Fruit fly (Drosophila melanogaster): Measurements from ENCODE around the gene CG13251.

Gene CG13251

dm6 chr3L:20612836-20613235, 24.2 kb upstream of the CG13251 start (continued):
- TF ChIP-seq Spps (tag; optimal IDR thresholded peaks at IDR 0.05), result peak; percentile 18
- peak; percentile 40 for TF ChIP-seq CG33557 (GFP tag; optimal IDR thresholded peaks at IDR 0.05)
- TF ChIP-seq CG18011 (GFP tag; optimal IDR thresholded peaks at IDR 0.05), result no peak
- no peak for TF ChIP-seq Dref (GFP tag; IDR thresholded peaks at IDR 0.05)
- 0 out of 3 replicates have a peak, but pooled peaks have one; percentile 18 for TF ChIP-seq croc (GFP tag; conservative IDR thresholded peaks at IDR 0.05)
- no peak for TF ChIP-seq mirr (GFP tag; optimal IDR thresholded peaks at IDR 0.05)
- TF ChIP-seq CoRest (tag; optimal IDR thresholded peaks at IDR 0.05), result peak; percentile 35
- TF ChIP-seq CG12071 (GFP tag; optimal IDR thresholded peaks at IDR 0.05), result no peak
- TF ChIP-seq Chrac-16 (GFP tag; optimal IDR thresholded peaks at IDR 0.05), result peak; percentile 18
- TF ChIP-seq sug (tag; optimal IDR thresholded peaks at IDR 0.05), result no peak
- TF ChIP-seq peb (GFP tag; IDR thresholded peaks at IDR 0.05), result 0 out of 2 replicates have a peak, but pooled peaks have one; percentile 16
- TF ChIP-seq ato (GFP tag; IDR thresholded peaks at IDR 0.05; ENCODE audit: partially characterized antibody), result no peak
- no peak for TF ChIP-seq zfh1 (GFP tag; IDR thresholded peaks at IDR 0.05)
- peak; percentile 25 for TF ChIP-seq Xbp1 (GFP tag; optimal IDR thresholded peaks at IDR 0.05)
- TF ChIP-seq Ptx1 (GFP tag; IDR thresholded peaks at IDR 0.05), result 0 out of 2 replicates have a peak, but pooled peaks have one; percentile 23
- no peak for TF ChIP-seq ewg (GFP tag; optimal IDR thresholded peaks at IDR 0.05)
- TF ChIP-seq btn (GFP tag; optimal IDR thresholded peaks at IDR 0.05), result no peak
- no peak for TF ChIP-seq CG33213 (GFP tag; optimal IDR thresholded peaks at IDR 0.05)
- TF ChIP-seq CG4360 (GFP tag; IDR thresholded peaks at IDR 0.05), result no peak
- peak; percentile 48 for TF ChIP-seq dmrt99B (tag; optimal IDR thresholded peaks at IDR 0.05)
- TF ChIP-seq CG8924 (tag; optimal IDR thresholded peaks at IDR 0.05), result peak; percentile 25
- TF ChIP-seq row (GFP tag; IDR thresholded peaks at IDR 0.05), result peak; percentile 56
- TF ChIP-seq ken (GFP tag; IDR thresholded peaks at IDR 0.05), result peak; percentile 40; the same call in 1 of the 3 replicates
- TF ChIP-seq D (optimal IDR thresholded peaks at IDR 0.05), result no peak
- TF ChIP-seq D (GFP tag; optimal IDR thresholded peaks at IDR 0.05), result peak; percentile 23
- TF ChIP-seq Sry-δ (GFP tag; optimal IDR thresholded peaks at IDR 0.05), result no peak
- TF ChIP-seq eve (GFP tag; optimal IDR thresholded peaks at IDR 0.05), result no peak
- TF ChIP-seq oc (tag; optimal IDR thresholded peaks at IDR 0.05), result no peak
- TF ChIP-seq Nf-YB (GFP tag; optimal IDR thresholded peaks at IDR 0.05), result peak; percentile 30
- TF ChIP-seq nau (GFP tag; optimal IDR thresholded peaks at IDR 0.05), result no peak
- TF ChIP-seq CG30403 (GFP tag; optimal IDR thresholded peaks at IDR 0.05), result peak; percentile 10
- TF ChIP-seq CG15601 (tag; optimal IDR thresholded peaks at IDR 0.05), result peak; percentile 38
- peak; percentile 15 for TF ChIP-seq CG9727 (GFP tag; optimal IDR thresholded peaks at IDR 0.05)
- peak; percentile 37; the same call in 1 of the 2 replicates for TF ChIP-seq sob (GFP tag; IDR thresholded peaks at IDR 0.05)
- no peak for TF ChIP-seq CG14441 (GFP tag; IDR thresholded peaks at IDR 0.05)
- TF ChIP-seq Nf-YC (tag; optimal IDR thresholded peaks at IDR 0.05), result no peak
- TF ChIP-seq so (GFP tag; IDR thresholded peaks at IDR 0.05), result no peak
- peak; percentile 60 for TF ChIP-seq CG11504 (tag; optimal IDR thresholded peaks at IDR 0.05)
- no peak for TF ChIP-seq CG6791 (GFP tag; IDR thresholded peaks at IDR 0.05; ENCODE audit: partially characterized antibody)
- peak; percentile 19 for TF ChIP-seq Usf (GFP tag; optimal IDR thresholded peaks at IDR 0.05)
- peak; percentile 59 for TF ChIP-seq CG18262 (tag; optimal IDR thresholded peaks at IDR 0.05)
- peak; percentile 84 for TF ChIP-seq Blimp-1 (GFP tag; optimal IDR thresholded peaks at IDR 0.05)
- peak; percentile 64 for TF ChIP-seq CG2712 (tag; optimal IDR thresholded peaks at IDR 0.05)
- peak; percentile 23 for TF ChIP-seq bcd (GFP tag; optimal IDR thresholded peaks at IDR 0.05)
- TF ChIP-seq Hmx (GFP tag; optimal IDR thresholded peaks at IDR 0.05), result no peak
- TF ChIP-seq CG30431 (GFP tag; optimal IDR thresholded peaks at IDR 0.05), result no peak
- TF ChIP-seq CG8944 (GFP tag; optimal IDR thresholded peaks at IDR 0.05), result no peak
- no peak for TF ChIP-seq CG7556 (GFP tag; optimal IDR thresholded peaks at IDR 0.05)
- peak; percentile 57 for TF ChIP-seq CG13424 (tag; optimal IDR thresholded peaks at IDR 0.05)
- no peak for TF ChIP-seq pita (GFP tag; optimal IDR thresholded peaks at IDR 0.05)
- peak; percentile 41 to 64 for TF ChIP-seq bsh (GFP tag; optimal IDR thresholded peaks at IDR 0.05)
